Worm (Caenorhabditis elegans) whole organism, L1 larva: Measurements from ENCODE around the gene nol-6.
A peak's percentile ranks its signal among the peaks of the same experiment; 100 is the strongest.

Source experiments
- C16A3.4 ChIP-seq: fragments of 150-350 bp; optimal IDR thresholded peaks from 2 replicates; lab custom pipeline; 2014; ENCODE audit warnings: missing biosample characterization, missing genetic modification characterization
- Y116A8C.19 ChIP-seq: sonication (generic microtip); optimal IDR thresholded peaks from 2 replicates; lab custom pipeline; 2016; ENCODE audit warnings: missing compliant biosample characterization, missing genetic modification characterization, borderline replicate concordance
- aha-1 ChIP-seq: fragments of 150-350 bp; optimal IDR thresholded peaks from 2 replicates; lab custom pipeline; 2014; ENCODE audit warnings: missing biosample characterization, missing genetic modification characterization
- alr-1 ChIP-seq: fragments of 200-800 bp; sonication (Bioruptor generic); optimal IDR thresholded peaks from 2 replicates; lab custom pipeline; 2018; ENCODE audit warnings: borderline replicate concordance, mild to moderate bottlenecking, missing genetic modification characterization, missing compliant biosample characterization
- ama-1 ChIP-seq: fragments of 150-350 bp; optimal IDR thresholded peaks from 2 replicates; lab custom pipeline; 2014
- ceh-88 ChIP-seq: fragments of 200-800 bp; sonication (Bioruptor generic); IDR thresholded peaks from 2 replicates; pipeline ENCODE4 v1.3.6; 2022; ENCODE audit warnings: missing genetic modification characterization, missing compliant biosample characterization
- dpl-1 ChIP-seq, 3 experiments: fragments of 150-350 bp in 2 of 3; sonication (generic microtip) in 1 of 3; optimal IDR thresholded peaks; 2 replicates each; lab custom pipeline; 2014 to 2017; ENCODE audit warnings: missing biosample characterization in 3 of 3, missing genetic modification characterization in 3 of 3, missing genetic modification reagents in 3 of 3
- dsc-1 ChIP-seq: sonication (generic microtip); optimal IDR thresholded peaks from 2 replicates; lab custom pipeline; 2016; ENCODE audit warnings: mild to moderate bottlenecking, missing genetic modification characterization, missing compliant biosample characterization
- efl-1 ChIP-seq, 4 experiments: fragments of 150-350 bp; optimal IDR thresholded peaks in 3 of 4; peaks in 1 of 4; 1 replicate in 1 of 4; 2 replicates in 3 of 4; lab custom pipeline; 2014; ENCODE audit warnings: missing biosample characterization in 2 of 4, missing genetic modification characterization in 2 of 4, missing genetic modification reagents in 2 of 4
- efl-3 ChIP-seq: fragments of 200-800 bp; sonication (Bioruptor generic); optimal IDR thresholded peaks from 2 replicates; lab custom pipeline; 2018; ENCODE audit warnings: mild to moderate bottlenecking, missing genetic modification characterization, missing compliant biosample characterization
- elt-2 ChIP-seq: sonication (generic microtip); optimal IDR thresholded peaks from 2 replicates; lab custom pipeline; 2016; ENCODE audit warnings: missing genetic modification characterization, mild to moderate bottlenecking, inconsistent platforms, missing compliant biosample characterization, missing genetic modification reagents
- elt-3 ChIP-seq, 6 experiments: fragments of 150-350 bp in 1 of 6; sonication (generic microtip); optimal IDR thresholded peaks; 2 replicates each; lab custom pipeline; 2017 to 2018; ENCODE audit warnings: missing biosample characterization in 6 of 6, missing genetic modification characterization in 6 of 6, inconsistent platforms in 1 of 6
- ets-5 ChIP-seq: fragments of 200-800 bp; sonication (Bioruptor generic); IDR thresholded peaks from 2 replicates; pipeline ENCODE4 v1.3.6; 2022; ENCODE audit warnings: missing genetic modification characterization, missing compliant biosample characterization
- fkh-10 ChIP-seq: sonication (generic microtip); optimal IDR thresholded peaks from 2 replicates; lab custom pipeline; 2017; ENCODE audit warnings: missing biosample characterization, missing genetic modification reagents, missing genetic modification characterization
- fkh-4 ChIP-seq: sonication (generic microtip); optimal IDR thresholded peaks from 2 replicates; lab custom pipeline; 2016; ENCODE audit warnings: missing compliant biosample characterization, missing genetic modification characterization, borderline replicate concordance
- fkh-8 ChIP-seq: sonication (generic microtip); optimal IDR thresholded peaks from 2 replicates; lab custom pipeline; 2016; ENCODE audit warnings: mild to moderate bottlenecking, missing genetic modification characterization, missing compliant biosample characterization
- grh-1 ChIP-seq: fragments of 200-800 bp; sonication (Bioruptor generic); IDR thresholded peaks from 2 replicates; pipeline ENCODE4 v1.3.6; 2022; ENCODE audit warnings: missing genetic modification reagents, missing genetic modification characterization, missing compliant biosample characterization
- lin-13 ChIP-seq: fragments of 150-350 bp; optimal IDR thresholded peaks from 2 replicates; lab custom pipeline; 2014; ENCODE audit warnings: missing biosample characterization, missing genetic modification reagents, missing genetic modification characterization
- lin-15B ChIP-seq: fragments of 150-350 bp; sonication (generic microtip); optimal IDR thresholded peaks from 3 replicates; lab custom pipeline; 2014; ENCODE audit warnings: missing biosample characterization, missing genetic modification characterization
- lir-3 ChIP-seq: sonication (generic microtip); optimal IDR thresholded peaks from 2 replicates; lab custom pipeline; 2016; ENCODE audit warnings: mild to moderate bottlenecking, missing genetic modification characterization, moderate library complexity, missing compliant biosample characterization; ENCODE audit not compliant: poor library complexity
- lsy-2 ChIP-seq, 2 experiments: fragments of 150-350 bp; optimal IDR thresholded peaks; 2 replicates each; lab custom pipeline; 2014; ENCODE audit warnings: missing biosample characterization in 2 of 2, missing genetic modification characterization in 2 of 2
- mef-2 ChIP-seq: fragments of 150-350 bp; optimal IDR thresholded peaks from 2 replicates; lab custom pipeline; 2014; ENCODE audit warnings: missing biosample characterization, missing genetic modification characterization
- mep-1 ChIP-seq: fragments of 150-350 bp; optimal IDR thresholded peaks from 2 replicates; lab custom pipeline; 2014; ENCODE audit warnings: missing biosample characterization, missing genetic modification characterization
- nhr-11 ChIP-seq: fragments of 150-350 bp; optimal IDR thresholded peaks from 2 replicates; lab custom pipeline; 2014; ENCODE audit warnings: missing biosample characterization, missing genetic modification characterization
- nhr-90 ChIP-seq: sonication (generic microtip); optimal IDR thresholded peaks from 2 replicates; lab custom pipeline; 2016; ENCODE audit warnings: mild to moderate bottlenecking, missing genetic modification characterization, missing compliant biosample characterization; ENCODE audit not compliant: poor library complexity
- pax-3 ChIP-seq: fragments of 200-800 bp; sonication (Bioruptor generic); optimal IDR thresholded peaks from 2 replicates; lab custom pipeline; 2018; ENCODE audit warnings: mild to moderate bottlenecking, missing genetic modification characterization, moderate library complexity, missing compliant biosample characterization
- rnt-1 ChIP-seq: sonication (generic microtip); optimal IDR thresholded peaks from 2 replicates; lab custom pipeline; 2016; ENCODE audit warnings: mild to moderate bottlenecking, missing genetic modification characterization, moderate library complexity, missing compliant biosample characterization
- snu-23 ChIP-seq: sonication (generic microtip); optimal IDR thresholded peaks from 2 replicates; lab custom pipeline; 2016; ENCODE audit warnings: missing genetic modification characterization, missing compliant biosample characterization
- sptf-1 ChIP-seq: fragments of 150-350 bp; optimal IDR thresholded peaks from 2 replicates; lab custom pipeline; 2014; ENCODE audit warnings: missing biosample characterization, missing genetic modification characterization
- unc-98 ChIP-seq: fragments of 200-800 bp; sonication (Bioruptor generic); IDR thresholded peaks from 2 replicates; pipeline ENCODE4 v1.3.6; 2022; ENCODE audit warnings: missing genetic modification characterization, missing compliant biosample characterization
- zag-1 ChIP-seq: fragments of 150-350 bp; optimal IDR thresholded peaks from 2 replicates; lab custom pipeline; 2014; ENCODE audit warnings: missing biosample characterization, missing genetic modification characterization

Gene nol-6

ce11 chrII:1478522-1478921 lies 41.2 kb upstream of the nol-6 start:
- TF ChIP-seq ceh-88 = no peak
- TF ChIP-seq mep-1 (tag; lab: Kevin White, UChicago) = no peak
- no peak for TF ChIP-seq elt-3 (tag; optimal IDR thresholded peaks at IDR 0.05; lab: Kevin White, UChicago)
- no peak for TF ChIP-seq snu-23 (GFP tag; lab: Kevin White, UChicago)
- TF ChIP-seq efl-1 (optimal IDR thresholded peaks at IDR 0.05; lab: Kevin White, UChicago) = no peak
- TF ChIP-seq efl-1 (GFP tag; optimal IDR thresholded peaks at IDR 0.05 in 1 of 2; lab: Kevin White, UChicago) = peak in 1 of 2 experiments; percentile 61
- no peak for TF ChIP-seq efl-3
- no peak for TF ChIP-seq lsy-2 (tag; optimal IDR thresholded peaks at IDR 0.05; lab: Kevin White, UChicago)
- TF ChIP-seq C16A3.4 = no peak
- peak; percentile 20 for TF ChIP-seq dsc-1 (tag; lab: Kevin White, UChicago)
- TF ChIP-seq fkh-8 (tag; lab: Kevin White, UChicago) = no peak
- no peak for TF ChIP-seq sptf-1 (tag; lab: Kevin White, UChicago)
- TF ChIP-seq alr-1 = no peak
- TF ChIP-seq rnt-1 (tag; lab: Kevin White, UChicago) = no peak
- no peak for TF ChIP-seq fkh-10 (GFP tag; lab: Kevin White, UChicago)
- no peak for TF ChIP-seq lin-15B (tag; lab: Kevin White, UChicago)

- TF ChIP-seq zag-1 (no peak), efl-1 (optimal IDR thresholded peaks at IDR 0.05; lab: Kevin White, UChicago) (no peak), efl-1 (GFP tag; optimal IDR thresholded peaks at IDR 0.05 in 1 of 2; lab: Kevin White, UChicago) (peak in 1 of 2 experiments; percentile 60)
Measured at ce11 chrII:1477975-1478374, 40.7 kb upstream of the nol-6 start.

DNA sequence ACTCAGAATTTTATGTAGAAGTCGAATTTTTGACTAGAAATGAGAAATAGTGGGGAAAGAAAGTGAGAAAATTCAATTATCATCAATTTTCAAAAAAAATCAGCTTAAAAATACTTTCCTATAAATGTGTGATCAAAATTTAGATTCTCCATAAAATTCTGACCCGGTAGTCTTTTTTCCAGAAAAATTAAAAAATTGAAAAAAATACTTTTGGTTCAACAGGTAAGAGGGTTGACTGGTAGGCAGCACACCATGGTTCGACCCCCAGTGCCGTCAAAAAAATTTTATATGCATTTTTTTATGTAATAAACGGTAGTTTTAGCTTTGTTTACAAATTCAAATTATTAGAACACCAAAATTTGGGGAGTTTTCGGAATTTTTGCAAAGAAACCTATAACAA lies 40.0 kb upstream of the nol-6 start:
- TF ChIP-seq ama-1 (lab: Kevin White, UChicago) (no peak), lir-3 (tag; lab: Kevin White, UChicago) (no peak), zag-1 (no peak), nhr-11 (no peak), mep-1 (tag; lab: Kevin White, UChicago) (no peak), lin-13 (GFP tag; lab: Kevin White, UChicago) (no peak), pax-3 (no peak)

DNA sequence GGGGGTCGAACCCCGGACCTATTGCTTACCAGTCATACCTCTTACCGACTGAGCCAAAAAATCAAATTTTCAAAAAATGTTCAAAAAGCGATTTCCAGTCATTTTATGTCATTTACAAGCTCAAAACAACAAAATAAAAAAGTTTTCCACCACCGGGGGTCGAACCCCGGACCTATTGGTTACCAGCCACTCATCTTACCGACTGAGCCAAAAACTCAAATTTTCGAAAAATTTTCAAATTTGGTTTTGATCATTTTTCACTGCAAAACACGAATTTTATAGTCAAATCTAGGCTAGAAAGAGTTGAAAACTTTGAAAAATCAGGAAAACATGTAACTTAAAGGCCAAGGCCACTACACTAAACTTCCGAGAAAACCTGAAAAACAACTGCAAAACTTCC lies 38.7 kb upstream of the nol-6 start:
- TF ChIP-seq nhr-90 (tag; lab: Kevin White, UChicago) (no peak), ceh-88 (no peak), mef-2 (tag; lab: Kevin White, UChicago) (no peak), dpl-1 (GFP tag; optimal IDR thresholded peaks at IDR 0.05; lab: Kevin White, UChicago) (no peak), grh-1 (GFP tag; lab: Robert Waterston, UW) (no peak), Y116A8C.19 (tag; lab: Kevin White, UChicago) (no peak), dsc-1 (tag; lab: Kevin White, UChicago) (no peak), mep-1 (tag; lab: Kevin White, UChicago) (no peak), aha-1 (tag; lab: Kevin White, UChicago) (no peak), unc-98 (no peak)

DNA sequence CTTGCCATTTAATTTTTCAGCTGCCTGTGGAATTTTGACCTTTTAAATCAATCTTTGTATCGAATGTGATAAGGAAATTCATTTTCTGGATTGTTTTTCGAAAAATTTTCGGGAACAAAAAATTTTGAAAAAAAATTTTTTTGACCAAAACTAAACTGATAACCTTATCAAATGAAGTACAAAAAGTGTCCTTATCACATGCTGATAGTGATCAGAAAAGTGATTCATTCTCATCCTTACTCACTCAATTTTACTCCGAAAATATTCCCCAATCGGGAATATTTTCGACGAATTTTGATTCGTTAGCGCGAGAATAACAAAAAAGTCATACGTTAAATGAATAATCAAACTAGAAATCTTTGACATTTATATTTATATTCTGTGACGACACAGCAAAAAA lies 38.0 kb upstream of the nol-6 start:
- TF ChIP-seq elt-2 (tag; lab: Kevin White, UChicago) = peak; percentile 66
- peak; percentile 22 for TF ChIP-seq fkh-8 (tag; lab: Kevin White, UChicago)
- no peak for TF ChIP-seq ets-5 (GFP tag; lab: Robert Waterston, UW)

DNA sequence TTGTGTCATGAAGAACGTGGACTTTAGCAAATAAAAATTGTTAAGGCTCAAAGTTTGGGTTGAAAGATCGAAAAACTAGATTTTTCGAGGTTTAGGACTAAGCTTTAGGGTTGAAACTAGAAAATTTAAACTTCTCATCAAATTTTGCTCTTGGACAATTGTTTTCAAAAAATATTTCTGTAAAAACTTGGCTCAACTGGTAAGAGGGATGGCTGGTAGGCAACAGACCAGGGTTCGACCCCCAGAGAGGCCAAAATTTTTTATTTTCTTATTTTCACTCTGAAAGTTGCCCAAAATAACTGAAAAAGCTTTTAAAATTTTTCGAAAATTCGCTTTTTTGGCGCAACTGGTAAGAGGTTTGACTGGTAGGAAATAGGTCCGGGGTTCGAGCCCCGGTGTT lies 37.5 kb upstream of the nol-6 start:
- no peak for TF ChIP-seq fkh-4 (tag; lab: Kevin White, UChicago)
- TF ChIP-seq efl-1 (optimal IDR thresholded peaks at IDR 0.05; lab: Kevin White, UChicago) = no peak
- TF ChIP-seq efl-1 (GFP tag; optimal IDR thresholded peaks at IDR 0.05 in 1 of 2; lab: Kevin White, UChicago) = peak in 1 of 2 experiments; percentile 4
